Worm (Caenorhabditis elegans): ENCODE results near the gene mnp-1.

The mnp-1 gene

ce11 chrIII:4345034-4345433 lies 11.4 kb upstream of the mnp-1 start, which contains the start of gene hse-5:
hse-5 (plus strand) TSS chrIII:4345334.
- TF ChIP-seq ets-7 (tag; optimal IDR thresholded peaks at IDR 0.05) (no peak), sea-1 (GFP tag; conservative IDR thresholded peaks at IDR 0.05) (no peak), ama-1 (optimal IDR thresholded peaks at IDR 0.05) (no peak), tbx-37 (GFP tag; conservative IDR thresholded peaks at IDR 0.05) (no peak), F13C5.2 (tag; optimal IDR thresholded peaks at IDR 0.05) (no peak), flt-1 (GFP tag; IDR thresholded peaks at IDR 0.05) (no peak), ceh-36 (tag; optimal IDR thresholded peaks at IDR 0.05) (no peak), hnd-1 (tag; optimal IDR thresholded peaks at IDR 0.05) (no peak), tbx-11 (GFP tag; IDR thresholded peaks at IDR 0.05) (no peak), aly-1 (tag; optimal IDR thresholded peaks at IDR 0.05) (no peak)

- no peak for TF ChIP-seq ama-1 (optimal IDR thresholded peaks at IDR 0.05)
- no peak for TF ChIP-seq ceh-13 (GFP tag; optimal IDR thresholded peaks at IDR 0.05)
- no peak for TF ChIP-seq hmg-4 (GFP tag; optimal IDR thresholded peaks at IDR 0.05)
- TF ChIP-seq flt-1 (GFP tag; IDR thresholded peaks at IDR 0.05): no peak
- TF ChIP-seq B0310.2 (tag; optimal IDR thresholded peaks at IDR 0.05): no peak
- no peak for TF ChIP-seq F13C5.2 (tag; optimal IDR thresholded peaks at IDR 0.05)
- TF ChIP-seq aly-1 (tag; optimal IDR thresholded peaks at IDR 0.05): no peak
- no peak for TF ChIP-seq ceh-36 (tag; optimal IDR thresholded peaks at IDR 0.05)
- no peak for TF ChIP-seq tra-4 (tag; optimal IDR thresholded peaks at IDR 0.05)
- no peak for TF ChIP-seq ets-7 (tag; optimal IDR thresholded peaks at IDR 0.05)
- no peak for TF ChIP-seq pes-1 (GFP tag; IDR thresholded peaks at IDR 0.05)
- TF ChIP-seq hmbx-1 (tag; optimal IDR thresholded peaks at IDR 0.05): no peak
- TF ChIP-seq tbx-11 (GFP tag; IDR thresholded peaks at IDR 0.05): no peak
- TF ChIP-seq scrt-1 (GFP tag; IDR thresholded peaks at IDR 0.05): no peak
- no peak for TF ChIP-seq hnd-1 (tag; optimal IDR thresholded peaks at IDR 0.05)
- no peak for TF ChIP-seq sea-1 (GFP tag; conservative IDR thresholded peaks at IDR 0.05)
- TF ChIP-seq tbx-37 (GFP tag; conservative IDR thresholded peaks at IDR 0.05): no peak
Measured at ce11 chrIII:4349799-4350198, 6.6 kb upstream of the mnp-1 start, which contains the start of gene B0285.6. B0285.6 (plus strand) TSS chrIII:4350099.

ce11 chrIII:4357438-4357837 lies 1.0 kb downstream of the mnp-1 start:
- TF ChIP-seq ceh-13 (GFP tag; optimal IDR thresholded peaks at IDR 0.05) (no peak), flt-1 (GFP tag; IDR thresholded peaks at IDR 0.05) (no peak), tbx-37 (GFP tag; conservative IDR thresholded peaks at IDR 0.05) (no peak), B0310.2 (tag; optimal IDR thresholded peaks at IDR 0.05) (no peak), hmbx-1 (tag; optimal IDR thresholded peaks at IDR 0.05) (no peak), aly-1 (tag; optimal IDR thresholded peaks at IDR 0.05) (no peak), F13C5.2 (tag; optimal IDR thresholded peaks at IDR 0.05) (no peak), ceh-36 (tag; optimal IDR thresholded peaks at IDR 0.05) (no peak), sea-1 (GFP tag; conservative IDR thresholded peaks at IDR 0.05) (no peak), tbx-11 (GFP tag; IDR thresholded peaks at IDR 0.05) (no peak), ets-7 (tag; optimal IDR thresholded peaks at IDR 0.05) (no peak), pes-1 (GFP tag; IDR thresholded peaks at IDR 0.05) (no peak), tra-4 (tag; optimal IDR thresholded peaks at IDR 0.05) (no peak), hmg-4 (GFP tag; optimal IDR thresholded peaks at IDR 0.05) (no peak), ama-1 (optimal IDR thresholded peaks at IDR 0.05) (no peak), scrt-1 (GFP tag; IDR thresholded peaks at IDR 0.05) (no peak), hnd-1 (tag; optimal IDR thresholded peaks at IDR 0.05) (no peak)

- TF ChIP-seq ama-1 (optimal IDR thresholded peaks at IDR 0.05): no peak
- TF ChIP-seq scrt-1 (GFP tag; IDR thresholded peaks at IDR 0.05): no peak
- TF ChIP-seq B0310.2 (tag; optimal IDR thresholded peaks at IDR 0.05): no peak
- TF ChIP-seq hmg-4 (GFP tag; optimal IDR thresholded peaks at IDR 0.05): no peak
- no peak for TF ChIP-seq flt-1 (GFP tag; IDR thresholded peaks at IDR 0.05)
- no peak for TF ChIP-seq ceh-13 (GFP tag; optimal IDR thresholded peaks at IDR 0.05)
- no peak for TF ChIP-seq aly-1 (tag; optimal IDR thresholded peaks at IDR 0.05)
- TF ChIP-seq hmbx-1 (tag; optimal IDR thresholded peaks at IDR 0.05): no peak
Measured at ce11 chrIII:4358345-4358744, 2.0 kb downstream of the mnp-1 start.

ce11 chrIII:4359208-4359607 lies 2.8 kb downstream of the mnp-1 start:
- TF ChIP-seq tbx-37 (GFP tag; conservative IDR thresholded peaks at IDR 0.05) (no peak), pes-1 (GFP tag; IDR thresholded peaks at IDR 0.05) (no peak), tbx-11 (GFP tag; IDR thresholded peaks at IDR 0.05) (no peak), aly-1 (tag; optimal IDR thresholded peaks at IDR 0.05) (no peak), ama-1 (optimal IDR thresholded peaks at IDR 0.05) (no peak)

- TF ChIP-seq hnd-1 (tag; optimal IDR thresholded peaks at IDR 0.05): no peak
Measured at ce11 chrIII:4359900-4360299, 3.5 kb downstream of the mnp-1 start.

- 0 out of 2 replicates have a peak, but pooled peaks have one; percentile 22 for TF ChIP-seq flt-1 (GFP tag; IDR thresholded peaks at IDR 0.05)
- TF ChIP-seq B0310.2 (tag; optimal IDR thresholded peaks at IDR 0.05): no peak
- no peak for TF ChIP-seq tra-4 (tag; optimal IDR thresholded peaks at IDR 0.05)
- peak; percentile 13 for TF ChIP-seq ceh-13 (GFP tag; optimal IDR thresholded peaks at IDR 0.05)
- no peak; the same call in 1 of the 2 replicates for TF ChIP-seq pes-1 (GFP tag; IDR thresholded peaks at IDR 0.05)
- no peak for TF ChIP-seq ets-7 (tag; optimal IDR thresholded peaks at IDR 0.05)
- TF ChIP-seq scrt-1 (GFP tag; IDR thresholded peaks at IDR 0.05): no peak
- no peak for TF ChIP-seq hmbx-1 (tag; optimal IDR thresholded peaks at IDR 0.05)
- TF ChIP-seq hnd-1 (tag; optimal IDR thresholded peaks at IDR 0.05): no peak
- no peak for TF ChIP-seq hmg-4 (GFP tag; optimal IDR thresholded peaks at IDR 0.05)
- no peak for TF ChIP-seq tbx-37 (GFP tag; conservative IDR thresholded peaks at IDR 0.05)
- no peak for TF ChIP-seq ceh-36 (tag; optimal IDR thresholded peaks at IDR 0.05)
- TF ChIP-seq ama-1 (optimal IDR thresholded peaks at IDR 0.05): no peak
- no peak for TF ChIP-seq tbx-11 (GFP tag; IDR thresholded peaks at IDR 0.05)
- TF ChIP-seq F13C5.2 (tag; optimal IDR thresholded peaks at IDR 0.05): peak; percentile 4
- peak; percentile 1 for TF ChIP-seq aly-1 (tag; optimal IDR thresholded peaks at IDR 0.05)
- no peak for TF ChIP-seq sea-1 (GFP tag; conservative IDR thresholded peaks at IDR 0.05)
Measured at ce11 chrIII:4362332-4362731, 5.9 kb downstream of the mnp-1 start.

- TF ChIP-seq tra-4 (tag; optimal IDR thresholded peaks at IDR 0.05) (no peak), hnd-1 (tag; optimal IDR thresholded peaks at IDR 0.05) (no peak), pes-1 (GFP tag; IDR thresholded peaks at IDR 0.05) (no peak), ets-7 (tag; optimal IDR thresholded peaks at IDR 0.05) (no peak), sea-1 (GFP tag; conservative IDR thresholded peaks at IDR 0.05) (no peak), aly-1 (tag; optimal IDR thresholded peaks at IDR 0.05) (no peak), hmg-4 (GFP tag; optimal IDR thresholded peaks at IDR 0.05) (no peak), flt-1 (GFP tag; IDR thresholded peaks at IDR 0.05) (no peak), ceh-36 (tag; optimal IDR thresholded peaks at IDR 0.05) (no peak), F13C5.2 (tag; optimal IDR thresholded peaks at IDR 0.05) (no peak), scrt-1 (GFP tag; IDR thresholded peaks at IDR 0.05) (no peak), tbx-37 (GFP tag; conservative IDR thresholded peaks at IDR 0.05) (no peak), ceh-13 (GFP tag; optimal IDR thresholded peaks at IDR 0.05) (no peak), B0310.2 (tag; optimal IDR thresholded peaks at IDR 0.05) (no peak), ama-1 (optimal IDR thresholded peaks at IDR 0.05) (no peak), hmbx-1 (tag; optimal IDR thresholded peaks at IDR 0.05) (no peak), tbx-11 (GFP tag; IDR thresholded peaks at IDR 0.05) (no peak)
Measured at ce11 chrIII:4364974-4365373, 8.6 kb downstream of the mnp-1 start, which contains the start of gene ckb-1. ckb-1 (plus strand) TSS chrIII:4365274.
